Fruit fly (Drosophila melanogaster): ENCODE results near the gene EndoA.

Gene EndoA

dm6 chr3R:18905555-18905920, 871 bp upstream of the EndoA start, which contains the start of gene CG14292:
TSS of gene CG14292 (minus strand) at chr3R:18905655.
- TF ChIP-seq woc (GFP tag; optimal IDR thresholded peaks at IDR 0.05) (no peak), fru (GFP tag; optimal IDR thresholded peaks at IDR 0.05) (no peak), h (GFP tag; optimal IDR thresholded peaks at IDR 0.05) (no peak), foxo (GFP tag; optimal IDR thresholded peaks at IDR 0.05) (no peak), dsf (GFP tag; optimal IDR thresholded peaks at IDR 0.05; ENCODE audit: borderline replicate concordance) (no peak), psq (GFP tag; optimal IDR thresholded peaks at IDR 0.05) (no peak), N (GFP tag; optimal IDR thresholded peaks at IDR 0.05) (no peak), ey (GFP tag; optimal IDR thresholded peaks at IDR 0.05) (no peak), Jra (GFP tag; optimal IDR thresholded peaks at IDR 0.05) (no peak), usp (GFP tag; optimal IDR thresholded peaks at IDR 0.05) (no peak)

dm6 chr3R:18910336-18910735, 3.9 kb downstream of the EndoA start:
- TF ChIP-seq OdsH (GFP tag; optimal IDR thresholded peaks at IDR 0.05) (no peak), HLH106 (tag; optimal IDR thresholded peaks at IDR 0.05) (no peak), Dfd (GFP tag; optimal IDR thresholded peaks at IDR 0.05) (no peak), Rel (GFP tag; optimal IDR thresholded peaks at IDR 0.05) (no peak), Rel (tag; optimal IDR thresholded peaks at IDR 0.05) (no peak), brk (GFP tag; optimal IDR thresholded peaks at IDR 0.05) (no peak), Jra (GFP tag; optimal IDR thresholded peaks at IDR 0.05) (no peak), Hr78 (GFP tag; optimal IDR thresholded peaks at IDR 0.05) (no peak), CG32264 (GFP tag; optimal IDR thresholded peaks at IDR 0.05) (no peak)

dm6 chr3R:18910923-18911322, 4.5 kb downstream of the EndoA start:
- TF ChIP-seq foxo (GFP tag; optimal IDR thresholded peaks at IDR 0.05), result peak in 1 of 2 experiments; percentile 3
- no peak for TF ChIP-seq Jra (GFP tag; optimal IDR thresholded peaks at IDR 0.05)
- TF ChIP-seq Rel (GFP tag; optimal IDR thresholded peaks at IDR 0.05), result no peak
- TF ChIP-seq Rel (tag; optimal IDR thresholded peaks at IDR 0.05), result no peak
- TF ChIP-seq N (GFP tag; optimal IDR thresholded peaks at IDR 0.05), result no peak
- TF ChIP-seq Hr78 (GFP tag; optimal IDR thresholded peaks at IDR 0.05), result no peak
- no peak for TF ChIP-seq HLH106 (tag; optimal IDR thresholded peaks at IDR 0.05)

- peak; percentile 1 for TF ChIP-seq h (GFP tag; optimal IDR thresholded peaks at IDR 0.05)
- no peak for TF ChIP-seq Dfd (GFP tag; optimal IDR thresholded peaks at IDR 0.05)
- TF ChIP-seq Vsx2 (GFP tag; optimal IDR thresholded peaks at IDR 0.05; ENCODE audit: partially characterized antibody), result no peak
- TF ChIP-seq Dif (GFP tag; optimal IDR thresholded peaks at IDR 0.05; ENCODE audit: partially characterized antibody), result peak; percentile 77
- peak; percentile 20 for TF ChIP-seq fru (GFP tag; optimal IDR thresholded peaks at IDR 0.05)
- no peak for TF ChIP-seq dsf (GFP tag; optimal IDR thresholded peaks at IDR 0.05; ENCODE audit: borderline replicate concordance)
- TF ChIP-seq woc (GFP tag; optimal IDR thresholded peaks at IDR 0.05), result peak; percentile 54
- peak in 1 of 2 experiments; percentile 39 for TF ChIP-seq dl (GFP tag; optimal IDR thresholded peaks at IDR 0.05; ENCODE audit: insufficient read depth in 1 of 2, partially characterized antibody in 2 of 2)
- peak in 1 of 2 experiments; percentile 1 for TF ChIP-seq foxo (GFP tag; optimal IDR thresholded peaks at IDR 0.05)
- TF ChIP-seq br (GFP tag; optimal IDR thresholded peaks at IDR 0.05), result peak; percentile 2
- peak; percentile 29 for TF ChIP-seq HLH106 (tag; optimal IDR thresholded peaks at IDR 0.05)
These were observed 6.4 kb downstream of the EndoA start, which contains the start of gene Sgsh for dm6 chr3R:18912782-18913331. TSS of gene Sgsh (minus strand) at chr3R:18912922.

dm6 chr3R:18913856-18914593, 7.6 kb downstream of the EndoA start:
- TF ChIP-seq Rel (GFP tag; optimal IDR thresholded peaks at IDR 0.05), result no peak
- TF ChIP-seq Rel (tag; optimal IDR thresholded peaks at IDR 0.05), result no peak
- TF ChIP-seq sv (GFP tag; optimal IDR thresholded peaks at IDR 0.05), result no peak
- no peak for TF ChIP-seq Mio (GFP tag; optimal IDR thresholded peaks at IDR 0.05)
- peak; percentile 65 for TF ChIP-seq HLH106 (tag; optimal IDR thresholded peaks at IDR 0.05)
- no peak for TF ChIP-seq lola (GFP tag; optimal IDR thresholded peaks at IDR 0.05)
- TF ChIP-seq GATAd (GFP tag; optimal IDR thresholded peaks at IDR 0.05), result no peak
- TF ChIP-seq tai (GFP tag; optimal IDR thresholded peaks at IDR 0.05), result no peak
- TF ChIP-seq pan (optimal IDR thresholded peaks at IDR 0.05), result no peak
- TF ChIP-seq usp (GFP tag; optimal IDR thresholded peaks at IDR 0.05), result no peak
- no peak for TF ChIP-seq Vsx2 (GFP tag; optimal IDR thresholded peaks at IDR 0.05; ENCODE audit: partially characterized antibody)
- TF ChIP-seq Jra (GFP tag; optimal IDR thresholded peaks at IDR 0.05), result no peak
- TF ChIP-seq CG32264 (GFP tag; optimal IDR thresholded peaks at IDR 0.05), result peak; percentile 55
- peak; percentile 24 for TF ChIP-seq CG9705 (GFP tag; optimal IDR thresholded peaks at IDR 0.05)
- no peak for TF ChIP-seq Hr78 (GFP tag; optimal IDR thresholded peaks at IDR 0.05)
- TF ChIP-seq dmrt93B (GFP tag; optimal IDR thresholded peaks at IDR 0.05), result no peak
- no peak for TF ChIP-seq Dfd (GFP tag; optimal IDR thresholded peaks at IDR 0.05)
- peak; percentile 50 for TF ChIP-seq rgr (GFP tag; optimal IDR thresholded peaks at IDR 0.05)
- TF ChIP-seq Hr83 (GFP tag; optimal IDR thresholded peaks at IDR 0.05; ENCODE audit: poor library complexity, severe bottlenecking), result no peak
- TF ChIP-seq dsf (GFP tag; optimal IDR thresholded peaks at IDR 0.05; ENCODE audit: borderline replicate concordance), result no peak
- peak; percentile 39 for TF ChIP-seq OdsH (GFP tag; optimal IDR thresholded peaks at IDR 0.05)
- peak; percentile 21 for TF ChIP-seq fru (GFP tag; optimal IDR thresholded peaks at IDR 0.05)
- no peak for TF ChIP-seq Myc (optimal IDR thresholded peaks at IDR 0.05)
- TF ChIP-seq br (GFP tag; optimal IDR thresholded peaks at IDR 0.05), result peak; percentile 24
- no peak for TF ChIP-seq psq (GFP tag; optimal IDR thresholded peaks at IDR 0.05)
- peak; percentile 24 to 46 for TF ChIP-seq dl (GFP tag; optimal IDR thresholded peaks at IDR 0.05; ENCODE audit: insufficient read depth in 1 of 2, partially characterized antibody in 2 of 2)
- TF ChIP-seq sage (GFP tag; optimal IDR thresholded peaks at IDR 0.05), result no peak
- TF ChIP-seq Abd-B (GFP tag; optimal IDR thresholded peaks at IDR 0.05), result no peak
- TF ChIP-seq woc (GFP tag; optimal IDR thresholded peaks at IDR 0.05), result peak; percentile 35
- TF ChIP-seq Hnf4 (GFP tag; optimal IDR thresholded peaks at IDR 0.05), result peak; percentile 42
- TF ChIP-seq ey (GFP tag; optimal IDR thresholded peaks at IDR 0.05), result peak; percentile 40
- TF ChIP-seq foxo (GFP tag; optimal IDR thresholded peaks at IDR 0.05), result peak in 1 of 2 experiments; percentile 71
